Fruit fly (Drosophila melanogaster) whole organism, wandering third instar larva: ENCODE data around the gene Elp6.

Source experiments
- Abd-B ChIP-seq: fragments of >200 bp; optimal IDR thresholded peaks from 2 replicates; lab custom pipeline; 2017; ENCODE audit warnings: missing biosample characterization, missing genetic modification characterization
- CG32264 ChIP-seq: fragments of 200-800 bp; sonication (Bioruptor generic); optimal IDR thresholded peaks from 2 replicates; lab custom pipeline; 2016; ENCODE audit warnings: missing biosample characterization, missing genetic modification characterization
- CG9705 ChIP-seq: fragments of 200-800 bp; sonication (Bioruptor generic); optimal IDR thresholded peaks from 2 replicates; lab custom pipeline; 2018; ENCODE audit warnings: missing biosample characterization, mild to moderate bottlenecking, missing genetic modification characterization
- CrebA ChIP-seq: fragments of 200-800 bp; sonication (Bioruptor generic); optimal IDR thresholded peaks from 2 replicates; lab custom pipeline; 2016; ENCODE audit warnings: missing biosample characterization, mild to moderate bottlenecking, missing genetic modification characterization, borderline replicate concordance
- Dfd ChIP-seq: fragments of >200 bp; optimal IDR thresholded peaks from 2 replicates; lab custom pipeline; 2017; ENCODE audit warnings: missing biosample characterization, missing genetic modification characterization
- Dif ChIP-seq: fragments of 200-275, 200-300 bp; sonication (Bioruptor generic); optimal IDR thresholded peaks from 2 replicates; lab custom pipeline; 2018; ENCODE audit warnings: missing biosample characterization, missing genetic modification characterization; ENCODE audit not compliant: partially characterized antibody
- GATAd ChIP-seq: sonication (Bioruptor generic); optimal IDR thresholded peaks from 2 replicates; lab custom pipeline; 2016; ENCODE audit warnings: missing biosample characterization, missing genetic modification characterization
- HLH106 ChIP-seq: fragments of 200-800 bp; optimal IDR thresholded peaks from 3 replicates; lab custom pipeline; 2019; ENCODE audit warnings: missing biosample characterization, mild to moderate bottlenecking, missing genetic modification characterization, moderate library complexity
- Hnf4 ChIP-seq: fragments of 200-800 bp; sonication (Bioruptor generic); optimal IDR thresholded peaks from 2 replicates; lab custom pipeline; 2016; ENCODE audit warnings: missing biosample characterization, mild to moderate bottlenecking, missing genetic modification characterization
- Hr78 ChIP-seq: fragments of >200 bp; optimal IDR thresholded peaks from 2 replicates; lab custom pipeline; 2017; ENCODE audit warnings: missing biosample characterization, missing genetic modification characterization
- Hr83 ChIP-seq: fragments of 200-300 bp; sonication (Bioruptor generic); optimal IDR thresholded peaks from 2 replicates; lab custom pipeline; 2016; ENCODE audit warnings: missing biosample characterization, mild to moderate bottlenecking, missing genetic modification characterization, moderate library complexity; ENCODE audit not compliant: poor library complexity, severe bottlenecking
- Jra ChIP-seq: sonication (Bioruptor generic); optimal IDR thresholded peaks from 2 replicates; lab custom pipeline; 2016; ENCODE audit warnings: missing biosample characterization, missing genetic modification characterization
- Mio ChIP-seq: sonication (Bioruptor generic); optimal IDR thresholded peaks from 2 replicates; lab custom pipeline; 2016; ENCODE audit warnings: missing biosample characterization, missing genetic modification characterization
- Myc ChIP-seq: fragments of >200 bp; optimal IDR thresholded peaks from 2 replicates; lab custom pipeline; 2017
- N ChIP-seq: fragments of >200 bp; optimal IDR thresholded peaks from 2 replicates; lab custom pipeline; 2018; ENCODE audit warnings: missing biosample characterization, missing external identifiers, missing genetic modification characterization
- OdsH ChIP-seq: fragments of 200-800 bp; sonication (Bioruptor generic); optimal IDR thresholded peaks from 2 replicates; lab custom pipeline; 2016; ENCODE audit warnings: missing biosample characterization, mild to moderate bottlenecking, missing genetic modification characterization
- Rel ChIP-seq, 2 experiments: fragments of 200-800 bp; sonication (Bioruptor generic) in 1 of 2; optimal IDR thresholded peaks; 2 replicates in 1 of 2; 3 replicates in 1 of 2; lab custom pipeline; 2016 to 2019; ENCODE audit warnings: mild to moderate bottlenecking in 2 of 2, missing biosample characterization in 2 of 2, missing genetic modification characterization in 2 of 2, moderate library complexity in 1 of 2
- Sp1 ChIP-seq: fragments of 200-800 bp; sonication (Bioruptor generic); optimal IDR thresholded peaks from 3 replicates; lab custom pipeline; 2019; ENCODE audit warnings: missing biosample characterization, mild to moderate bottlenecking, missing genetic modification characterization, moderate library complexity
- Vsx2 ChIP-seq: fragments of 200-300, 225-300 bp; sonication (Bioruptor generic); optimal IDR thresholded peaks from 2 replicates; lab custom pipeline; 2018; ENCODE audit warnings: missing biosample characterization, missing genetic modification characterization; ENCODE audit not compliant: partially characterized antibody
- brk ChIP-seq: fragments of 200-800 bp; sonication (Bioruptor generic); optimal IDR thresholded peaks from 2 replicates; lab custom pipeline; 2016; ENCODE audit warnings: missing biosample characterization, mild to moderate bottlenecking, missing genetic modification characterization
- dl ChIP-seq, 2 experiments: fragments of 175-275, 200-275 bp in 1 of 2; fragments of 200-275 bp in 1 of 2; sonication (Bioruptor generic); optimal IDR thresholded peaks; lab custom pipeline; 2018; ENCODE audit warnings: mild to moderate bottlenecking in 2 of 2, missing biosample characterization in 2 of 2, missing genetic modification characterization in 2 of 2, moderate library complexity in 2 of 2; ENCODE audit not compliant: partially characterized antibody in 2 of 2, insufficient read depth in 1 of 2
- dmrt93B ChIP-seq: fragments of 200-800 bp; sonication (Bioruptor generic); optimal IDR thresholded peaks from 2 replicates; lab custom pipeline; 2018; ENCODE audit warnings: missing biosample characterization, mild to moderate bottlenecking, missing genetic modification characterization
- dsf ChIP-seq: sonication (Bioruptor generic); optimal IDR thresholded peaks from 2 replicates; lab custom pipeline; 2016; ENCODE audit warnings: missing biosample characterization, missing genetic modification characterization, borderline replicate concordance
- ey ChIP-seq: fragments of 200-800 bp; sonication (Bioruptor generic); optimal IDR thresholded peaks from 2 replicates; lab custom pipeline; 2016; ENCODE audit warnings: missing biosample characterization, missing genetic modification characterization
- foxo ChIP-seq, 2 experiments: fragments of 200-800 bp; sonication (Bioruptor generic); optimal IDR thresholded peaks; 2 replicates in 1 of 2; 3 replicates in 1 of 2; lab custom pipeline; 2016 to 2017; ENCODE audit warnings: missing biosample characterization in 2 of 2, missing genetic modification characterization in 2 of 2
- fru ChIP-seq: fragments of 200-800 bp; sonication (Bioruptor generic); optimal IDR thresholded peaks from 3 replicates; lab custom pipeline; 2016; ENCODE audit warnings: missing biosample characterization, mild to moderate bottlenecking, missing genetic modification characterization
- h ChIP-seq: fragments of 200-800 bp; sonication (Bioruptor generic); optimal IDR thresholded peaks from 3 replicates; lab custom pipeline; 2016; ENCODE audit warnings: missing biosample characterization, mild to moderate bottlenecking, missing genetic modification characterization
- jim ChIP-seq: fragments of 175-275, 200-325 bp; sonication (Bioruptor generic); optimal IDR thresholded peaks from 2 replicates; lab custom pipeline; 2016; ENCODE audit warnings: missing biosample characterization, mild to moderate bottlenecking, missing genetic modification characterization
- lola ChIP-seq: fragments of >200 bp; optimal IDR thresholded peaks from 2 replicates; lab custom pipeline; 2017; ENCODE audit warnings: missing biosample characterization, missing genetic modification characterization
- pan ChIP-seq: fragments of >200 bp; optimal IDR thresholded peaks from 2 replicates; lab custom pipeline; 2017
- psq ChIP-seq: fragments of 200-800 bp; sonication (Bioruptor generic); optimal IDR thresholded peaks from 3 replicates; lab custom pipeline; 2017; ENCODE audit warnings: missing biosample characterization, mild to moderate bottlenecking, missing genetic modification characterization, moderate library complexity
- sage ChIP-seq: fragments of 200-800 bp; sonication (Bioruptor generic); optimal IDR thresholded peaks from 2 replicates; lab custom pipeline; 2016; ENCODE audit warnings: missing biosample characterization, mild to moderate bottlenecking, missing genetic modification characterization
- sv ChIP-seq: fragments of 200-800 bp; sonication (Bioruptor generic); optimal IDR thresholded peaks from 3 replicates; lab custom pipeline; 2016; ENCODE audit warnings: missing biosample characterization, missing genetic modification characterization
- tai ChIP-seq: sonication (Bioruptor generic); optimal IDR thresholded peaks from 2 replicates; lab custom pipeline; 2016; ENCODE audit warnings: missing biosample characterization, missing genetic modification characterization
- woc ChIP-seq: sonication (Bioruptor generic); optimal IDR thresholded peaks from 2 replicates; lab custom pipeline; 2016; ENCODE audit warnings: missing biosample characterization, mild to moderate bottlenecking, missing genetic modification characterization

Gene Elp6

dm6 chr3R:13371840-13372680 is 5.3 kb upstream of the Elp6 start, which contains the start of the genes Lip3 and CG34309 (continued):
- no peak for TF ChIP-seq dl (GFP tag; optimal IDR thresholded peaks at IDR 0.05; lab: Kevin White, UChicago; ENCODE audit: insufficient read depth in 1 of 2, partially characterized antibody in 2 of 2)
- TF ChIP-seq Hr83, result no peak
- TF ChIP-seq ey (GFP tag; lab: Kevin White, UChicago), result peak; percentile 73

dm6 chr3R:13369348-13369747 is 2.6 kb upstream of the Elp6 start, which contains the start of gene CheA87a:
Gene CheA87a (plus strand): TSS chr3R:13369648.
- no peak for TF ChIP-seq lola (GFP tag; lab: Kevin White, UChicago)
- no peak for TF ChIP-seq Hnf4
- no peak for TF ChIP-seq Jra (GFP tag; lab: Kevin White, UChicago)
- TF ChIP-seq Myc, result no peak
- TF ChIP-seq h (GFP tag; lab: Kevin White, UChicago), result no peak
- no peak for TF ChIP-seq Dif (GFP tag; lab: Kevin White, UChicago)
- TF ChIP-seq Hr83, result no peak
- TF ChIP-seq jim, result no peak
- no peak for TF ChIP-seq CG9705 (GFP tag; lab: Kevin White, UChicago)
- no peak for TF ChIP-seq woc
- no peak for TF ChIP-seq ey (GFP tag; lab: Kevin White, UChicago)
- TF ChIP-seq Rel (GFP tag; optimal IDR thresholded peaks at IDR 0.05; lab: Kevin White, UChicago), result no peak
- no peak for TF ChIP-seq Rel (tag; optimal IDR thresholded peaks at IDR 0.05; lab: Kevin White, UChicago)
- no peak for TF ChIP-seq dmrt93B
- TF ChIP-seq Mio (GFP tag; lab: Kevin White, UChicago), result no peak
- no peak for TF ChIP-seq Sp1 (GFP tag; lab: Kevin White, UChicago)
- TF ChIP-seq GATAd, result no peak
- TF ChIP-seq CG32264 (GFP tag; lab: Kevin White, UChicago), result no peak
- TF ChIP-seq, all 38 proteins: peak for 0

dm6 chr3R:13365665-13366414 is 870 bp downstream of the Elp6 start:
- TF ChIP-seq h (GFP tag; lab: Kevin White, UChicago), result no peak

dm6 chr3R:13364175-13365174 is 2.2 kb downstream of the Elp6 start, which contains the start of gene Dic1:
Gene Dic1 (plus strand): TSS chr3R:13364938.
- peak; percentile 97 for TF ChIP-seq h (GFP tag; lab: Kevin White, UChicago)
- TF ChIP-seq Abd-B (GFP tag; lab: Kevin White, UChicago), result no peak
- peak; percentile 93 for TF ChIP-seq Vsx2 (GFP tag; lab: Kevin White, UChicago)
- TF ChIP-seq sv (GFP tag; lab: Kevin White, UChicago), result peak; percentile 97
- TF ChIP-seq CrebA (GFP tag; lab: Kevin White, UChicago), result peak; percentile 74
- peak; percentile 88 for TF ChIP-seq CG32264 (GFP tag; lab: Kevin White, UChicago)
- TF ChIP-seq OdsH (GFP tag; lab: Kevin White, UChicago), result peak; percentile 98
- TF ChIP-seq HLH106, result peak; percentile 96
- TF ChIP-seq Sp1 (GFP tag; lab: Kevin White, UChicago), result peak; percentile 98
- TF ChIP-seq N (GFP tag; lab: Kevin White, UChicago), result no peak
- peak; percentile 91 for TF ChIP-seq CG9705 (GFP tag; lab: Kevin White, UChicago)
- TF ChIP-seq dl (GFP tag; optimal IDR thresholded peaks at IDR 0.05; lab: Kevin White, UChicago; ENCODE audit: insufficient read depth in 1 of 2, partially characterized antibody in 2 of 2), result peak; percentile 93 to 94
- no peak for TF ChIP-seq Myc
- TF ChIP-seq Hr78 (GFP tag; lab: Kevin White, UChicago), result no peak
- TF ChIP-seq tai, result peak; percentile 93
- TF ChIP-seq Hr83, result peak; percentile 90
- peak; percentile 88 for TF ChIP-seq woc
- peak; percentile 97 for TF ChIP-seq dmrt93B
- TF ChIP-seq Dfd (GFP tag; lab: Kevin White, UChicago), result peak; percentile 93
- TF ChIP-seq fru (GFP tag; lab: Kevin White, UChicago), result peak; percentile 97
- TF ChIP-seq dsf, result peak; percentile 72
- peak; percentile 83 for TF ChIP-seq sage
- peak; percentile 96 for TF ChIP-seq Dif (GFP tag; lab: Kevin White, UChicago)
- peak; percentile 90 for TF ChIP-seq Hnf4
- peak in 1 of 2 experiments; percentile 98 for TF ChIP-seq foxo (GFP tag; optimal IDR thresholded peaks at IDR 0.05; lab: Kevin White, UChicago)
- TF ChIP-seq pan (lab: Kevin White, UChicago), result no peak
- peak; percentile 96 for TF ChIP-seq psq (GFP tag; lab: Kevin White, UChicago)
- no peak for TF ChIP-seq lola (GFP tag; lab: Kevin White, UChicago)
- TF ChIP-seq jim, result no peak
- peak; percentile 95 for TF ChIP-seq ey (GFP tag; lab: Kevin White, UChicago)
- TF ChIP-seq brk, result peak; percentile 92
- TF ChIP-seq GATAd, result peak; percentile 39
